Worm (Caenorhabditis elegans) whole organism, young adult: ENCODE data around the gene oac-29.

Source experiments
- egrh-3 ChIP-seq: fragments of 200-800 bp; sonication (Bioruptor generic); IDR thresholded peaks from 2 replicates; pipeline ENCODE4 v1.3.6; 2022; ENCODE audit warnings: missing genetic modification reagents, missing genetic modification characterization, missing compliant biosample characterization
- gei-17 ChIP-seq: fragments of 200-800 bp; sonication (Bioruptor generic); optimal IDR thresholded peaks from 2 replicates; lab custom pipeline; 2018; ENCODE audit warnings: mild to moderate bottlenecking, missing genetic modification characterization, missing compliant biosample characterization
- mxl-1 ChIP-seq: sonication (generic microtip); optimal IDR thresholded peaks from 2 replicates; lab custom pipeline; 2016; ENCODE audit warnings: missing genetic modification characterization, missing compliant biosample characterization
- ztf-28 ChIP-seq: fragments of 200-800 bp; sonication (Bioruptor generic); IDR thresholded peaks from 2 replicates; pipeline ENCODE4 v1.3.6; 2022; ENCODE audit warnings: missing genetic modification reagents, missing genetic modification characterization, missing compliant biosample characterization

DNA sequence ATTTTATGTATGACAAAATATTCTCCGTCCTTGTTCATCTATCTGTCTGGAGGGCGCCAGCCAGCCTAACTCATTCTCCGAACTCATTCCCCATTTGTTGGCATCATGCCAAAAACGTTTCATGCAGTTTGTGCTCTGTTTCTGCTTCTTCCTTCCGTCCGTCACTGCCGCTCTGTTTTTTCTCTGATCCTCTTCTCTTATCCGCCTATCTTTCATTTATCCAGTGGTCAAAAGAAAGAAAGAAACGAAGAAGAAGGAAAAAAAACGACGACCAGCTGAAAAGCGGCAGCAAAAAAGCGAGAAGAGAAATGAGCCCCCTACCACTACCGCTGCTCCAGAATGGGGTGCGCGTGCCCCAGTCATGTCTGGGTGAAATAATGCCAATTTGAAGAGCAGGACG, 27.5 kb upstream of the oac-29 start:
- TF ChIP-seq gei-17 (no peak), egrh-3 (GFP tag; lab: Robert Waterston, UW) (no peak), mxl-1 (tag; lab: Kevin White, UChicago) (no peak), ztf-28 (no peak)
